Worm (Caenorhabditis elegans): ENCODE measurements around the gene nhr-11.

DNA sequence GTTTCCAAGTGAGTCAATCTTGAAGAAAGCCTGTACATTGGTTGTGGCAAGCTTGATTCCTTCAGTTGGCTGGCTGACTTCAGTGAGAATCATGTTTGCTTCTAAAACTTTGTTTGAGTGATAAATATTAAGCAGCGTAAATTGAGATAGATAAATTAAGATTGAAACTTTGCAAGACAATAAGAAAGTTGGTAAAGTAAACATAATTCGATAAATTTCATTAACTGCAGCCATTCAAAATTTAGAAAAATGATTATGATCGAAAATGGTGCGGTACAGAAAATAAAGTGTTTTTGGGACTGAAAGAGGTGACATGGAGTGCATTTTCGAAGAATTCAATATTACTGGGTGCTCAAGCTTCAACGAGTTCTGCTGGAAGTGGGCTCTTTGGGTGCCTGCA is 25.8 kb downstream of the nhr-11 start, which contains the start of gene icln-1:
- no peak for TF ChIP-seq nhr-25 (tag; optimal IDR thresholded peaks at IDR 0.05)
- TF ChIP-seq snpc-4 (tag; optimal IDR thresholded peaks at IDR 0.05) = no peak
- TF ChIP-seq nhr-23 (tag; optimal IDR thresholded peaks at IDR 0.05) = no peak
- no peak for TF ChIP-seq nhr-10 (tag; optimal IDR thresholded peaks at IDR 0.05)
